Fruit fly (Drosophila melanogaster): ENCODE data around the gene Zip99C.

DNA sequence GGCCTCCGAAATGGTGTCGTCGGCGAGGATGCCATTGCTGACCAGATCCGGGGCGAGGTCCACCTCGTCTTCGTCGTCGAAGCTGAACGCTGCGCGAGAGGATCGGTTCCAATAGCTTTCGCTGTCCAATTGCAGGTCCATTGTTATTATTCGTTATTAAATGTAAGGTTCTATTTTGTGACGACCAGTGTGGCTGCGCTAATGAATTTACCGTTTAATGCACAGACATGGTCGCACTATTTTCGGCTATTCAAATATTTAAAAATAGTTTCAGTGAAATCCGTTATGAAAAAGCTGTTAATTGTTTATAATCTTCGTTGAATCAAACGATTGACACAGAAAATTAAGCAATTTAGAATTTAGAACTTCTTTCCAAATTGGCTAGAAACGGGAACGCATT, 52.4 kb downstream of the Zip99C start, which contains the start of gene Vps16B:
- TF ChIP-seq cic (GFP tag; optimal IDR thresholded peaks at IDR 0.05) (no peak), Mnt (GFP tag; optimal IDR thresholded peaks at IDR 0.05) (no peak), Clk (GFP tag; optimal IDR thresholded peaks at IDR 0.05) (no peak), CG5204 (GFP tag; optimal IDR thresholded peaks at IDR 0.05) (no peak), toe (GFP tag; optimal IDR thresholded peaks at IDR 0.05) (no peak), bab1 (GFP tag; optimal IDR thresholded peaks at IDR 0.05) (no peak), ovo (GFP tag; optimal IDR thresholded peaks at IDR 0.05) (no peak), kay (GFP tag; ENCODE audit: borderline replicate concordance) (no peak)
